Worm (Caenorhabditis elegans) whole organism, young adult: ENCODE data around the gene W02F12.4.

Experiments
- B0261.1 ChIP-seq: sonication (generic microtip); optimal IDR thresholded peaks from 2 replicates; lab custom pipeline; 2016; ENCODE audit warnings: mild to moderate bottlenecking, missing genetic modification characterization, moderate library complexity, missing compliant biosample characterization
- C17E4.6 ChIP-seq: fragments of 200-800 bp; sonication (Bioruptor generic); IDR thresholded peaks from 2 replicates; pipeline ENCODE4 v1.3.6; 2022; ENCODE audit warnings: missing genetic modification reagents, missing genetic modification characterization, missing compliant biosample characterization
- F52B5.7 ChIP-seq: sonication (generic microtip); optimal IDR thresholded peaks from 2 replicates; lab custom pipeline; 2016; ENCODE audit warnings: mild to moderate bottlenecking, missing genetic modification characterization, missing compliant biosample characterization
- aptf-3 ChIP-seq: fragments of 200-800 bp; sonication (Bioruptor generic); IDR thresholded peaks from 2 replicates; pipeline ENCODE4 v1.3.6; 2022; ENCODE audit warnings: missing genetic modification characterization, missing compliant biosample characterization
- dpl-1 ChIP-seq: fragments of 150-350 bp; optimal IDR thresholded peaks from 2 replicates; lab custom pipeline; 2014; ENCODE audit warnings: missing biosample characterization, missing genetic modification reagents, missing genetic modification characterization
- ets-4 ChIP-seq: fragments of 200-800 bp; sonication (Bioruptor generic); optimal IDR thresholded peaks from 2 replicates; lab custom pipeline; 2018; ENCODE audit warnings: mild to moderate bottlenecking, missing genetic modification characterization, missing compliant biosample characterization
- gei-17 ChIP-seq: fragments of 200-800 bp; sonication (Bioruptor generic); optimal IDR thresholded peaks from 2 replicates; lab custom pipeline; 2018; ENCODE audit warnings: mild to moderate bottlenecking, missing genetic modification characterization, missing compliant biosample characterization
- pbrm-1 ChIP-seq: fragments of 200-800 bp; sonication (Bioruptor generic); IDR thresholded peaks from 2 replicates; pipeline ENCODE4 v1.3.6; 2022; ENCODE audit warnings: missing genetic modification reagents, missing genetic modification characterization, missing compliant biosample characterization

ce11 chrV:6718232-6718631 is 11.5 kb upstream of the W02F12.4 start, which contains the start of gene srg-30:
- TF ChIP-seq gei-17, result no peak
- TF ChIP-seq dpl-1 (GFP tag; lab: Kevin White, UChicago), result no peak
- TF ChIP-seq B0261.1 (tag; lab: Kevin White, UChicago), result no peak
- TF ChIP-seq ets-4 (GFP tag; lab: Kevin White, UChicago), result no peak
- TF ChIP-seq pbrm-1 (GFP tag; lab: Robert Waterston, UW), result no peak
- TF ChIP-seq F52B5.7, result no peak
- TF ChIP-seq C17E4.6 (GFP tag; lab: Robert Waterston, UW), result no peak
- TF ChIP-seq aptf-3 (GFP tag; lab: Robert Waterston, UW), result no peak
